Fruit fly (Drosophila melanogaster) whole organism, adult: Measurements from ENCODE around the gene TpnC25D.

Experiments used
- CG11617 ChIP-seq: fragments of 200-800 bp; sonication (Bioruptor generic); optimal IDR thresholded peaks from 2 replicates; lab custom pipeline; 2017; ENCODE audit warnings: mild to moderate bottlenecking, missing biosample characterization, missing genetic modification reagents, missing genetic modification characterization
- CG12768 ChIP-seq: fragments of 200-800 bp; sonication (Bioruptor generic); optimal IDR thresholded peaks from 2 replicates; lab custom pipeline; 2017; ENCODE audit warnings: missing biosample characterization, missing genetic modification characterization, mild to moderate bottlenecking, moderate library complexity, missing genetic modification reagents
- CG14711 ChIP-seq: fragments of 200-800 bp; sonication (Bioruptor generic); optimal IDR thresholded peaks from 2 replicates; lab custom pipeline; 2018; ENCODE audit warnings: missing biosample characterization, mild to moderate bottlenecking, missing genetic modification characterization, moderate library complexity
- CG1620 ChIP-seq: fragments of 200-800 bp; sonication (Bioruptor generic); optimal IDR thresholded peaks from 2 replicates; lab custom pipeline; 2016; ENCODE audit warnings: missing biosample characterization, missing genetic modification characterization
- CG33017 ChIP-seq: fragments of 200-800 bp; sonication (Bioruptor generic); optimal IDR thresholded peaks from 2 replicates; lab custom pipeline; 2018; ENCODE audit warnings: missing biosample characterization, mild to moderate bottlenecking, missing genetic modification characterization, moderate library complexity
- CG5204 ChIP-seq: fragments of 200-800 bp; sonication (Bioruptor generic); optimal IDR thresholded peaks from 2 replicates; lab custom pipeline; 2016; ENCODE audit warnings: missing biosample characterization, missing genetic modification characterization
- CG7045 ChIP-seq: fragments of 200-800 bp; sonication (Bioruptor generic); optimal IDR thresholded peaks from 2 replicates; lab custom pipeline; 2017; ENCODE audit warnings: missing biosample characterization, mild to moderate bottlenecking, missing genetic modification characterization
- CG7101 ChIP-seq: fragments of 200-800 bp; sonication (Bioruptor generic); optimal IDR thresholded peaks from 2 replicates; lab custom pipeline; 2018; ENCODE audit warnings: missing biosample characterization, mild to moderate bottlenecking, missing genetic modification characterization, moderate library complexity
- Clk ChIP-seq: fragments of 200-800 bp; sonication (Bioruptor generic); optimal IDR thresholded peaks from 2 replicates; lab custom pipeline; 2017; ENCODE audit warnings: missing biosample characterization, missing genetic modification characterization
- Crg-1 ChIP-seq: fragments of 200-800 bp; sonication (Bioruptor generic); optimal IDR thresholded peaks from 2 replicates; lab custom pipeline; 2016; ENCODE audit warnings: missing biosample characterization, missing genetic modification characterization
- Hr96 ChIP-seq: fragments of 200-800 bp; sonication (Bioruptor generic); optimal IDR thresholded peaks from 2 replicates; lab custom pipeline; 2016; ENCODE audit warnings: missing biosample characterization, missing genetic modification characterization
- Mnt ChIP-seq: fragments of 200-800 bp; sonication (Bioruptor generic); optimal IDR thresholded peaks from 2 replicates; lab custom pipeline; 2016; ENCODE audit warnings: missing biosample characterization, mild to moderate bottlenecking, missing genetic modification characterization
- bab1 ChIP-seq: fragments of 200-800 bp; sonication (Bioruptor generic); optimal IDR thresholded peaks from 3 replicates; lab custom pipeline; 2019; ENCODE audit warnings: missing biosample characterization, mild to moderate bottlenecking, missing genetic modification characterization, moderate library complexity
- cic ChIP-seq: fragments of 200-800 bp; sonication (Bioruptor generic); optimal IDR thresholded peaks from 2 replicates; lab custom pipeline; 2017; ENCODE audit warnings: missing biosample characterization, mild to moderate bottlenecking, missing genetic modification characterization, moderate library complexity
- cnc ChIP-seq, 2 experiments: fragments of >200 bp; optimal IDR thresholded peaks; 2 replicates each; lab custom pipeline; 2017
- kay ChIP-seq: fragments of 200-800 bp; sonication (Bioruptor generic); peaks from one replicate; lab custom pipeline; 2016; ENCODE audit warnings: missing biosample characterization, missing genetic modification characterization, borderline replicate concordance
- ovo ChIP-seq: fragments of 200-800 bp; sonication (Bioruptor generic); optimal IDR thresholded peaks from 2 replicates; lab custom pipeline; 2016; ENCODE audit warnings: missing biosample characterization, missing genetic modification characterization
- pad ChIP-seq: fragments of 200-800 bp; sonication (Bioruptor generic); optimal IDR thresholded peaks from 3 replicates; lab custom pipeline; 2017; ENCODE audit warnings: missing biosample characterization, missing genetic modification characterization, mild to moderate bottlenecking, moderate library complexity, missing genetic modification reagents
- tj ChIP-seq: fragments of 200-800 bp; sonication (Bioruptor generic); optimal IDR thresholded peaks from 3 replicates; lab custom pipeline; 2017; ENCODE audit warnings: missing biosample characterization, mild to moderate bottlenecking, missing genetic modification characterization, moderate library complexity
- toe ChIP-seq: fragments of 200-800 bp; sonication (Bioruptor generic); optimal IDR thresholded peaks from 2 replicates; lab custom pipeline; 2016; ENCODE audit warnings: missing biosample characterization, missing genetic modification characterization

Gene TpnC25D

DNA sequence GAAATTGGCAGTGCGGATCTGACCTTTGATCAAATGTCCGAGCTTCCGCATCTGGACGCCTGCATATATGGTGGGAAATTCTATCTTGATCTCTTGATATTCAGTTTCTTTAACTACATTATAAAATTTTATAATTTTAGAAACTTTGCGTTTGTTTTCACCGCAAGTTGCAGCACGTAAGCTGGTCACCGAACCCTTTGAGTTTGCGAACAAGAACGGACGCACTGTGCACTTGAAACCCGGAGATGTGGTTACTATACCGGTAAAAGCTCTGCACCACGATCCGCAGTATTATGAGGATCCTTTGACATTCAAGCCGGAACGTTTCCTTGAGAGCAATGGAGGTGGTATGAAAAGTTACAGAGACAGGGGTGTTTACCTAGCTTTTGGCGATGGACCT is 7.9 kb upstream of the TpnC25D start:
- TF ChIP-seq cic (no peak), CG1620 (GFP tag; lab: Kevin White, UChicago) (no peak), bab1 (GFP tag; lab: Kevin White, UChicago) (no peak), kay (no peak), CG5204 (GFP tag; lab: Kevin White, UChicago) (no peak)

DNA sequence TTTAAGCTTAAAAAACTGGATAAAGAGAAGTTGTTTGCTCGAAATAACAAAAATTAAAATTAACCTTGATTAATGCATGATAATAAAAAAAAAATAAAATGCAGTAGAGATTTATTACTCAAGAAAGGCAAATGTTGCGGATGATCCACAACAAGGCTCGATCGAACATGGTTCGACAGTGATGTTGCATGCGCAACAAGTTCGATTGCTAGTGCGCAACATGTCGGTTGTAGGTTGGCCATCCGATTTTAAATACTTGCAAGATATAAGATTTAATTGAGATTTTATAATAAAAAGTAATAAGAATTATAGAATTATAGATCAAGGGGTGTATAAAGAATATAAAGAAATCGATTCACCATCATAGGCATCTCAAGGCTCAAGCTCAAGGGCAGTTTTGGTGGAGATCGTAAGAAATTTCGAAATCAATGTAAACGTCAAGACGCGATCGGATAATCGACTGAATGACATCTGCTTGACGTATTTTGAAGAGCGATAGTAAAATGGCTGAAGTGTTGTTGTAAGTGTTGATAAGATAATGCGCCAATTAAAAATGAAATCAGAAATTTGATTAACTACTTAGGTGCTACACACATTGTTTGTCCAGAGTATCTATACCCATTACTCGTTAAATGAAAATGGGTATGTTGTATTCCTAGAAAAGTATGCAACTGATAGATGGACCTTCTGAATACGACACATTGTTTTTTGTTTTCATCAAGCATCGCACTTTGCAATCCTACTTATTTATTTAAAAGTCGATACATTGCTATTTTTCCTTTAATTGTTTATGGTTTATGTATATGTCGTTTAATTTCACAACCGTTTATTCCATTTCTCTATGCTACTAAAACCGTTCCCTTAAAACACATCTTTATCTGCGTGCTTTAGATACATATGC is 7.0 kb upstream of the TpnC25D start:
- TF ChIP-seq Hr96 (GFP tag; lab: Kevin White, UChicago) (no peak), CG33017 (tag; lab: Kevin White, UChicago) (peak; percentile 82), bab1 (GFP tag; lab: Kevin White, UChicago) (no peak), CG7045 (GFP tag; lab: Kevin White, UChicago) (no peak), ovo (GFP tag; lab: Kevin White, UChicago) (no peak), CG14711 (peak; percentile 20), CG1620 (GFP tag; lab: Kevin White, UChicago) (no peak), cic (peak; percentile 76), CG12768 (GFP tag; lab: Kevin White, UChicago) (peak; percentile 10), CG7101 (tag; lab: Kevin White, UChicago) (peak; percentile 79), Clk (no peak), kay (no peak), Mnt (GFP tag; lab: Kevin White, UChicago) (peak; percentile 24), pad (GFP tag; lab: Kevin White, UChicago) (no peak), tj (GFP tag; lab: Kevin White, UChicago) (peak; percentile 28), CG11617 (GFP tag; lab: Kevin White, UChicago) (peak; percentile 63), cnc (optimal IDR thresholded peaks at IDR 0.05; lab: Kevin White, UChicago) (no peak), toe (GFP tag; lab: Kevin White, UChicago) (no peak), CG5204 (GFP tag; lab: Kevin White, UChicago) (peak; percentile 72), Crg-1 (peak; percentile 18)

DNA sequence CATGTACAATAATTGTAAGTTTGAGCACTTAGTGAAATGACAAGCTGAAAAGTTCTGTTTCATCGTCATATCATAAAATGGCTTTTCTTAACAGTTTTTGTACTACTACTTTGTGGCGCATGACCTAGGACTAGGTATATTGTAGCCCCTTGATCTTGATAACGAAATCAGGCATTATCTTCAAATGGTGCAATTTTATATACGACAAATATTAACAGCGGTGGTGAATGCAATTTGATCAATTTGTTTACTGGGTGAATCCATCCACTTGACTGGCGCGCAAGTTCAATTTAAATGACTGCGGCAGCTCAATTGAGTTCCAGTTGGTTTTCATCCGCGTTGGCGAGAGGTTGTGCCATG is 6.4 kb upstream of the TpnC25D start, which contains the start of gene Cyp28d1:
Cyp28d1 (plus strand) TSS at position 316 of the 360 bp plus-strand sequence.
- TF ChIP-seq kay (peak; percentile 90), CG5204 (GFP tag; lab: Kevin White, UChicago) (peak; percentile 30), cnc (optimal IDR thresholded peaks at IDR 0.05; lab: Kevin White, UChicago) (no peak), Mnt (GFP tag; lab: Kevin White, UChicago) (peak; percentile 10), CG7101 (tag; lab: Kevin White, UChicago) (peak; percentile 29)

DNA sequence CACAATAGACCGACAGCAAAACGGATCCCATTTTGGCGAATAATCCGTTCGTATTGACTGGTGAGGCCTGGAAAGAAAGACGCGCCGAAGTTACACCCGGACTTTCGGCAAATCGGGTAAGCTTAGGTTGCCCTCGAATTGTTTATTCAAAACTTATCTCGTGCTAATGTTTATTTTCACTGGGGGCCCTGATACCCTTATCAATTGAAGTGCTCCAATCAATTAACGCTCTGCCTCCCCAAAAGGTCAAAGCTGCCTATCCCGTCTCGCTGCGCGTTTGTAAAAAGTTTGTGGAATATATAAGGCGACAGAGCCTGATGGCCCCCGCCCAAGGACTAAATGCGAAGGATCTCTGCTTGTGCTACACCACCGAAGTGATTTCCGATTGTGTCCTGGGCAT is 5.6 kb upstream of the TpnC25D start:
- TF ChIP-seq kay (no peak), ovo (GFP tag; lab: Kevin White, UChicago) (no peak), tj (GFP tag; lab: Kevin White, UChicago) (no peak), CG1620 (GFP tag; lab: Kevin White, UChicago) (no peak), cnc (optimal IDR thresholded peaks at IDR 0.05; lab: Kevin White, UChicago) (no peak), CG33017 (tag; lab: Kevin White, UChicago) (no peak), CG11617 (GFP tag; lab: Kevin White, UChicago) (no peak), bab1 (GFP tag; lab: Kevin White, UChicago) (no peak), Crg-1 (no peak), Clk (no peak), CG14711 (no peak), CG7045 (GFP tag; lab: Kevin White, UChicago) (no peak), CG5204 (GFP tag; lab: Kevin White, UChicago) (no peak), Hr96 (GFP tag; lab: Kevin White, UChicago) (no peak), CG12768 (GFP tag; lab: Kevin White, UChicago) (no peak), CG7101 (tag; lab: Kevin White, UChicago) (no peak), toe (GFP tag; lab: Kevin White, UChicago) (no peak)

DNA sequence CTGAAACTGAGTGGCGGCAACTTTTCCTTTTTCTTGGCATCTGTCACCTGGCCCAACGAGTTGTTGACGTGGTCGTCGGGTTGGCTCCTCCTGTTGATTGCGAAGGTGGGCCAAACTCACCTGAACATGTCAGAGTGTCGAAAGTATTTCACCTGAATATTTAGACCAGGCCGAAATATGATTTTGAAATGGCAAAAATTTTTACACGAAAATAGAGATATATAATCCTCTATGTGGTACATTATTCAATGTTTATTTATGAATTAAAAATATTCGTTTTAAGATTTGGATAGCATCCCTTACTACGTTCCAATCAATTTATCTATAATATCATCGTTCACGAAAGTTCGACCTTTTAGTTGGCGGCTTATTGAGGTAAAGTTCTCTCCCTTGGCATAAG is 1.5 kb upstream of the TpnC25D start, which contains the start of gene CG7742:
CG7742 (minus strand) TSS at position 101 of the 400 bp plus-strand sequence.
- no peak for TF ChIP-seq CG5204 (GFP tag; lab: Kevin White, UChicago)
- TF ChIP-seq CG7101 (tag; lab: Kevin White, UChicago), result no peak
- no peak for TF ChIP-seq toe (GFP tag; lab: Kevin White, UChicago)
- TF ChIP-seq CG12768 (GFP tag; lab: Kevin White, UChicago), result no peak
- TF ChIP-seq Crg-1, result no peak
- no peak for TF ChIP-seq CG33017 (tag; lab: Kevin White, UChicago)
- peak; percentile 23 for TF ChIP-seq kay

DNA sequence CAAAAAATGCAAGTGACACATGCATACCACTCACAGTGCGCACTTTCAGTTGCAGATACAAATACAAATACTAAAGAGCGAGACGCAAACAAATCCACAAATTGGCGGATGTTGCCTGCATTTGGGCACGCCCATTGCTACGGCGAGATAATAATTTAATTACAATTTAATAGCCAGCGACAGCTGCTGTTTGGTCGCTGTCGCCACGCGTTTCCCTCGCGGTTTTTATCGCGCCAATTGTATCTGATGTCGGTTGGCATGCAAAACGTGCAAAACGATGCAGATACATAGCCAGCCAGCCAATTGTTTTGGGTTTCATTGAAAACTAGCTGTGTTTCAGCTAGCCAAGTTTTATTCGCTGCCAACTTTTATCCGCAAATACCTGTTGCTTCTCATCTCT is 6.8 kb downstream of the TpnC25D start:
- TF ChIP-seq CG14711 (no peak), CG11617 (GFP tag; lab: Kevin White, UChicago) (peak; percentile 18), toe (GFP tag; lab: Kevin White, UChicago) (peak; percentile 3), Mnt (GFP tag; lab: Kevin White, UChicago) (peak; percentile 11)
